Fruit fly (Drosophila melanogaster) whole organism, embryonic: Measurements from ENCODE around the gene CG2540.

ENCODE experiments used
- Atf3 ChIP-seq: fragments of 200-800 bp; sonication (Bioruptor generic); optimal IDR thresholded peaks from 3 replicates; lab custom pipeline; 2016; ENCODE audit warnings: missing biosample characterization, missing genetic modification characterization
- CG11085 ChIP-seq: fragments of 200-800 bp; sonication (Bioruptor generic); IDR thresholded peaks from 2 replicates; pipeline ENCODE4 v1.3.6; 2022; ENCODE audit warnings: missing biosample characterization, missing genetic modification characterization
- CG17612 ChIP-seq: fragments of 200-800 bp; sonication (Bioruptor generic); IDR thresholded peaks from 2 replicates; pipeline ENCODE4 v1.3.6; 2022; ENCODE audit warnings: missing biosample characterization, missing genetic modification characterization
- CG6683 ChIP-seq: fragments of 200-800 bp; sonication (Bioruptor generic); optimal IDR thresholded peaks from 2 replicates; lab custom pipeline; 2017; ENCODE audit warnings: missing biosample characterization, mild to moderate bottlenecking, missing genetic modification characterization, missing genetic modification reagents
- Deaf1 ChIP-seq: fragments of 200-800 bp; optimal IDR thresholded peaks from 3 replicates; lab custom pipeline; 2019; ENCODE audit warnings: missing biosample characterization, mild to moderate bottlenecking, missing genetic modification characterization, moderate library complexity
- Jarid2 ChIP-seq: fragments of 200-800 bp; sonication (Bioruptor generic); optimal IDR thresholded peaks from 3 replicates; lab custom pipeline; 2017; ENCODE audit warnings: mild to moderate bottlenecking, missing biosample characterization, missing genetic modification reagents, missing genetic modification characterization
- NFAT ChIP-seq: fragments of 200-800 bp; sonication (Bioruptor generic); IDR thresholded peaks from 2 replicates; pipeline ENCODE4 v1.3.6; 2022; ENCODE audit warnings: missing biosample characterization, missing genetic modification characterization
- Sox102F ChIP-seq: fragments of 200-800 bp; sonication (Bioruptor generic); optimal IDR thresholded peaks from 2 replicates; lab custom pipeline; 2018; ENCODE audit warnings: missing biosample characterization, mild to moderate bottlenecking, missing genetic modification characterization, moderate library complexity
- Stat92E ChIP-seq, 3 experiments: fragments of >200 bp in 2 of 3; fragments of 200-800 bp in 1 of 3; sonication (Bioruptor generic) in 1 of 3; optimal IDR thresholded peaks; 2 replicates each; lab custom pipeline; 2017 to 2019; ENCODE audit warnings: missing biosample characterization in 3 of 3, missing genetic modification characterization in 3 of 3, mild to moderate bottlenecking in 1 of 3, moderate library complexity in 1 of 3
- ara ChIP-seq: fragments of 200-800 bp; sonication (Bioruptor generic); IDR thresholded peaks from 2 replicates; pipeline ENCODE4 v1.3.6; 2022; ENCODE audit warnings: missing biosample characterization, missing genetic modification characterization

- no peak for TF ChIP-seq CG17612 (GFP tag; lab: Robert Waterston, UW)
- no peak for TF ChIP-seq CG11085 (GFP tag; lab: Robert Waterston, UW)
- no peak for TF ChIP-seq CG6683 (GFP tag; lab: Kevin White, UChicago)
- TF ChIP-seq Jarid2 (GFP tag; lab: Kevin White, UChicago), result no peak
- TF ChIP-seq Deaf1 (tag; lab: Kevin White, UChicago), result no peak
- no peak for TF ChIP-seq Atf3
- TF ChIP-seq Stat92E (GFP tag; optimal IDR thresholded peaks at IDR 0.05; lab: Kevin White, UChicago), result no peak
- no peak for TF ChIP-seq ara
- TF ChIP-seq NFAT (GFP tag; lab: Robert Waterston, UW), result no peak
- TF ChIP-seq Sox102F (GFP tag; lab: Kevin White, UChicago), result no peak
These were observed 24.6 kb downstream of the CG2540 start for dm6 chrX:12654288-12654729.
